Fruit fly (Drosophila melanogaster) whole organism, embryonic: ENCODE measurements around the gene Gbp3.
A peak's percentile ranks its signal among the peaks of the same experiment; 100 is the strongest.

ENCODE experiments used
- CG14710 ChIP-seq: fragments of 200-800 bp; sonication (Bioruptor generic); optimal IDR thresholded peaks from 3 replicates; lab custom pipeline; 2019; ENCODE audit warnings: missing biosample characterization, mild to moderate bottlenecking, missing genetic modification characterization, moderate library complexity
- CG17361 ChIP-seq: fragments of 200-800 bp; sonication (Bioruptor generic); IDR thresholded peaks from 3 replicates; pipeline ENCODE4 v1.3.6; 2022; ENCODE audit warnings: missing biosample characterization, missing genetic modification characterization
- CG4360 ChIP-seq: fragments of 200-800 bp; sonication (Bioruptor generic); IDR thresholded peaks from 2 replicates; pipeline ENCODE4 v1.3.6; 2022; ENCODE audit warnings: missing biosample characterization, missing genetic modification characterization
- Ets65A ChIP-seq: fragments of 200-800 bp; sonication (Bioruptor generic); peaks from one replicate; lab custom pipeline; 2016; ENCODE audit warnings: missing biosample characterization, missing genetic modification characterization
- HHEX ChIP-seq: fragments of 200-800 bp; sonication (Bioruptor generic); optimal IDR thresholded peaks from 3 replicates; lab custom pipeline; 2017; ENCODE audit warnings: missing biosample characterization, mild to moderate bottlenecking, missing genetic modification characterization, missing genetic modification reagents
- ase ChIP-seq: fragments of 200-800 bp; sonication (Bioruptor generic); IDR thresholded peaks from 3 replicates; pipeline ENCODE4 v1.3.6; 2022; ENCODE audit warnings: missing biosample characterization, missing genetic modification characterization
- dmrt11E ChIP-seq: fragments of 200-800 bp; sonication (Bioruptor generic); optimal IDR thresholded peaks from 3 replicates; lab custom pipeline; 2018; ENCODE audit warnings: missing biosample characterization, mild to moderate bottlenecking, missing genetic modification characterization, moderate library complexity
- psq ChIP-seq: fragments of 200-800 bp; sonication (Bioruptor generic); optimal IDR thresholded peaks from 2 replicates; lab custom pipeline; 2017; ENCODE audit warnings: missing biosample characterization, missing genetic modification characterization
- row ChIP-seq: fragments of 200-800 bp; sonication (Bioruptor generic); IDR thresholded peaks from 3 replicates; pipeline ENCODE4 v1.3.6; 2022; ENCODE audit warnings: missing biosample characterization, missing genetic modification characterization
- run ChIP-seq: fragments of 200-800 bp; sonication (Bioruptor generic); optimal IDR thresholded peaks from 3 replicates; lab custom pipeline; 2018; ENCODE audit warnings: missing biosample characterization, mild to moderate bottlenecking, missing genetic modification characterization
- slbo ChIP-seq: fragments of 200-800 bp; sonication (Bioruptor generic); IDR thresholded peaks from 2 replicates; pipeline ENCODE4 v1.3.6; 2022; ENCODE audit warnings: missing biosample characterization, missing genetic modification characterization
- twi ChIP-seq: fragments of 200-800 bp; optimal IDR thresholded peaks from 2 replicates; lab custom pipeline; 2019; ENCODE audit warnings: missing biosample characterization, mild to moderate bottlenecking, missing genetic modification characterization, moderate library complexity

The Gbp3 gene

DNA sequence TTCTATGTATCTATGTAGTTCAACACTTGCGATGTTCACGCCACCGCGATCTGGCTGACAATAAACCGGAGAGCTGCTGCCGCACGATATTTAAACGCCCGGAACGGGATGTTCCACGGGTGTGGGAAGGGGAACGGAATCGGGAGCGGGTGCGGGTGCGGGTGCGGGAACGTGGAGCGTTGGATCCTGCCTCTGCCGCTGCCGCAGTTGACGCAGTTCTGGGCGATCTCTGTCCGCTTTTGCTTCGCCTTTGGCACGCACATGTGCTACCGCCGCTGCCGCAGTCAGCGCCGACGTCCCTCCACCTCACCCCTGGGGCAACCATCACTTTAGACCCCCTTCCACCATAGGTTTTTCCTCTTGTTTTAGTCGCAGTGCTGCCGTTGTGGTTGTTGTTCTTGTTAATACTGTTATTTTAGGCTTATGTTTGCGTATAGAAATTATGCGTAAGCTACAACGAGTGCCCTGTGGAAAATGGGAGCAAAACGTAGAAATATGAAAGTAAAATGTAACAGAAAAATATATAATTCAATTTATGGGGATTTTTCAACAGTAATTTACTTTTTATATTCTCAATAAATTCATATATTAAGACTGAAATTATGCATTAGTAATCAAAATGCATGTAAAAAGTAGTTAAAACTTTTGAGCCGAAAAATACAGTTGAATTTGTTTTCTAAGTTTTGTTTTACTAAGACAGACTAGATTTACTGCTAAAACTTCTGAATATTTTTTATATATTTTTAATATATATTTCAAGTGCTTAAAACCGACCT is 49.8 kb downstream of the Gbp3 start, which contains the start of gene lmd (continued):
- TF ChIP-seq row (GFP tag; lab: Robert Waterston, UW) = 0 out of 3 replicates have a peak, but pooled peaks have one; percentile 7
- peak; percentile 11; the same call in 1 of the 2 replicates for TF ChIP-seq slbo (GFP tag; lab: Robert Waterston, UW)
- TF ChIP-seq CG14710 (tag; lab: Kevin White, UChicago) = peak; percentile 4
- TF ChIP-seq Ets65A (GFP tag; lab: Kevin White, UChicago) = peak; percentile 54
- no peak for TF ChIP-seq HHEX
- peak; percentile 14 for TF ChIP-seq dmrt11E (tag; lab: Kevin White, UChicago)

DNA sequence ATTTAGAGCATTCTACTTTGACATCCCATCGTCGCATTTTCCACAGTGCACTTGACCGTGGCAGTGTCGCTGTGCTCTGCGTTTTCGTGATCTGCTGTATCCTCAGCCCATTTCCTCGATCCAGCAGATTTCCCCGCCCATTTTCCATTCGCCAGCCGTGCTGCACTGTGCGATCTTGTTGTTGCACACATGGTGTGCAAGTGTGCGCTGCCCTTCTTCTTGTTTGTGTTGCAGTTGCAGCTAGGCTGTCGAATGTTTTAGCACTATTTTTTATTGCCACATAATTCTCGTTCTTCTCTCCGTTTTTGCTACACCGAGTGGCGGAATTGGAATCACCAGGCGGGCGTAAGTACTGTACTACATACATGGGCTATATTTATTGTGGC is 50.4 kb downstream of the Gbp3 start:
- TF ChIP-seq CG4360 (GFP tag; lab: Robert Waterston, UW) (peak; percentile 44), psq (no peak), twi (tag; lab: Kevin White, UChicago) (peak; percentile 96), run (no peak), CG17361 (GFP tag; lab: Robert Waterston, UW) (0 out of 3 replicates have a peak, but pooled peaks have one; percentile 3), ase (no peak)
